Fruit fly (Drosophila melanogaster): ENCODE results near the gene mge.

DNA sequence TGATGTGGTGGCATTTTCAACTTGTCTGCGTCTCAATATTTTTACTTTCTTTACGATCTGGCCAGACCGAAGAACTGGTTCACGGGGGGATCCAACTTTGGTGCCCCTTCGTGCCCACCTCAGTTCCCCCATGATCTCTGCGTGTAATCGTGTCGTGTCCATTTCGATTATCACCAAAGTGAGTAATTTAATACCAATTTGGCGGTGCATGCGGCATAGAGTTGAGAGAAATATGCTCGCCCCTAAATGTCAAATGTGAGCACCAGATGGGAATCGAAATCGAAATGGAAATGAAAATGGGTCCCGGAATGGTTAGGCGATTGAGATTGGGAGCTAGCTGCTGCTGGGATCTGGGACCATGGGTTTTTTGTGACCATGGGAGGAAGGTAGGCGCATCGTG is 38.4 kb downstream of the mge start:
- TF ChIP-seq CTCF (optimal IDR thresholded peaks at IDR 0.05) (no peak), CG8478 (optimal IDR thresholded peaks at IDR 0.05) (no peak)

Measured in S2 (cell line).